Fruit fly (Drosophila melanogaster) whole organism, embryonic: Measurements from ENCODE around the gene Bace.

Experiments
- Abd-B ChIP-seq: fragments of 200-800 bp; sonication (Bioruptor generic); optimal IDR thresholded peaks from 2 replicates; lab custom pipeline; 2018; ENCODE audit warnings: missing biosample characterization, mild to moderate bottlenecking, missing genetic modification characterization, moderate library complexity
- CG11398 ChIP-seq: fragments of 200-800 bp; sonication (Bioruptor generic); optimal IDR thresholded peaks from 2 replicates; lab custom pipeline; 2016; ENCODE audit warnings: missing biosample characterization, missing genetic modification characterization
- CG12219 ChIP-seq: fragments of 200-800 bp; sonication (Bioruptor generic); optimal IDR thresholded peaks from 3 replicates; lab custom pipeline; 2018; ENCODE audit warnings: missing biosample characterization, mild to moderate bottlenecking, missing genetic modification characterization
- CG1233 ChIP-seq: fragments of 200-800 bp; sonication (Bioruptor generic); optimal IDR thresholded peaks from 4 replicates; lab custom pipeline; 2018; ENCODE audit warnings: missing biosample characterization, mild to moderate bottlenecking, missing genetic modification characterization
- CG14050 ChIP-seq: fragments of 200-800 bp; sonication (Bioruptor generic); IDR thresholded peaks from 3 replicates; pipeline ENCODE4 v1.3.6; 2022; ENCODE audit warnings: missing biosample characterization, missing genetic modification characterization
- CG15073 ChIP-seq: fragments of 200-800 bp; sonication (Bioruptor generic); optimal IDR thresholded peaks from 2 replicates; lab custom pipeline; 2016; ENCODE audit warnings: missing biosample characterization, missing genetic modification characterization
- CG17186 ChIP-seq: fragments of 200-800 bp; sonication (Bioruptor generic); optimal IDR thresholded peaks from 3 replicates; lab custom pipeline; 2017; ENCODE audit warnings: missing biosample characterization, missing genetic modification reagents, missing genetic modification characterization
- CG18262 ChIP-seq: fragments of 200-800 bp; optimal IDR thresholded peaks from 3 replicates; lab custom pipeline; 2019; ENCODE audit warnings: missing biosample characterization, mild to moderate bottlenecking, missing genetic modification characterization, moderate library complexity
- CG2120 ChIP-seq: fragments of 200-800 bp; sonication (Bioruptor generic); optimal IDR thresholded peaks from 3 replicates; lab custom pipeline; 2016; ENCODE audit warnings: missing biosample characterization, missing genetic modification characterization
- CG31441 ChIP-seq: fragments of 200-800 bp; sonication (Bioruptor generic); IDR thresholded peaks from 2 replicates; pipeline ENCODE4 v1.3.6; 2022; ENCODE audit warnings: missing biosample characterization, missing genetic modification characterization
- CG43689 ChIP-seq: fragments of 200-800 bp; sonication (Bioruptor generic); IDR thresholded peaks from 2 replicates; pipeline ENCODE4 v1.3.6; 2022; ENCODE audit warnings: missing biosample characterization, missing genetic modification characterization
- CG4707 ChIP-seq: fragments of 200-800 bp; sonication (Bioruptor generic); optimal IDR thresholded peaks from 2 replicates; lab custom pipeline; 2018; ENCODE audit warnings: missing biosample characterization, mild to moderate bottlenecking, missing genetic modification characterization, moderate library complexity
- CG6175 ChIP-seq: fragments of 200-800 bp; sonication (Bioruptor generic); IDR thresholded peaks from 3 replicates; pipeline ENCODE4 v1.3.6; 2022; ENCODE audit warnings: missing biosample characterization, missing genetic modification characterization
- Camta ChIP-seq: fragments of 200-800 bp; sonication (Bioruptor generic); optimal IDR thresholded peaks from 2 replicates; lab custom pipeline; 2016; ENCODE audit warnings: missing biosample characterization, missing genetic modification characterization
- Chrac-16 ChIP-seq: fragments of 200-800 bp; sonication (Bioruptor generic); optimal IDR thresholded peaks from 3 replicates; lab custom pipeline; 2016; ENCODE audit warnings: missing biosample characterization, missing genetic modification characterization
- D19B ChIP-seq: fragments of 200-800 bp; sonication (Bioruptor generic); optimal IDR thresholded peaks from 2 replicates; lab custom pipeline; 2017; ENCODE audit warnings: missing biosample characterization, mild to moderate bottlenecking, missing genetic modification characterization
- Gsc ChIP-seq: fragments of 200-800 bp; sonication (Bioruptor generic); IDR thresholded peaks from 2 replicates; pipeline ENCODE4 v1.3.6; 2022; ENCODE audit warnings: missing biosample characterization, missing genetic modification characterization
- Hmr ChIP-seq: fragments of 200-800 bp; sonication (Bioruptor generic); optimal IDR thresholded peaks from 3 replicates; lab custom pipeline; 2017; ENCODE audit warnings: mild to moderate bottlenecking, missing biosample characterization, missing genetic modification reagents, missing genetic modification characterization
- Hr3 ChIP-seq: fragments of 200-800 bp; sonication (Bioruptor generic); optimal IDR thresholded peaks from 3 replicates; lab custom pipeline; 2016; ENCODE audit warnings: missing biosample characterization, missing genetic modification characterization
- Lhr ChIP-seq: fragments of 200-800 bp; sonication (Bioruptor generic); optimal IDR thresholded peaks from 3 replicates; lab custom pipeline; 2017; ENCODE audit warnings: mild to moderate bottlenecking, missing biosample characterization, missing genetic modification reagents, missing genetic modification characterization
- Myb ChIP-seq: fragments of 200-800 bp; sonication (Bioruptor generic); optimal IDR thresholded peaks from 2 replicates; lab custom pipeline; 2016; ENCODE audit warnings: missing biosample characterization, missing genetic modification characterization
- NC2α ChIP-seq: fragments of 200-800 bp; sonication (Bioruptor generic); optimal IDR thresholded peaks from 2 replicates; lab custom pipeline; 2016; ENCODE audit warnings: missing biosample characterization, missing genetic modification characterization
- Nf-YB ChIP-seq: fragments of 200-800 bp; sonication (Bioruptor generic); optimal IDR thresholded peaks from 3 replicates; lab custom pipeline; 2019; ENCODE audit warnings: missing biosample characterization, mild to moderate bottlenecking, missing genetic modification characterization, moderate library complexity
- NfI ChIP-seq: fragments of 200-800 bp; sonication (Bioruptor generic); optimal IDR thresholded peaks from 3 replicates; lab custom pipeline; 2018; ENCODE audit warnings: missing biosample characterization, mild to moderate bottlenecking, missing genetic modification characterization, moderate library complexity
- Oaz ChIP-seq: fragments of 200-800 bp; sonication (Bioruptor generic); IDR thresholded peaks from 2 replicates; pipeline ENCODE4 v1.3.6; 2022; ENCODE audit warnings: missing biosample characterization, missing genetic modification characterization
- aop ChIP-seq: fragments of 200-800 bp; sonication (Bioruptor generic); IDR thresholded peaks from 2 replicates; pipeline ENCODE4 v1.3.6; 2022; ENCODE audit warnings: missing biosample characterization, missing genetic modification characterization
- ara ChIP-seq: fragments of 200-800 bp; sonication (Bioruptor generic); IDR thresholded peaks from 2 replicates; pipeline ENCODE4 v1.3.6; 2022; ENCODE audit warnings: missing biosample characterization, missing genetic modification characterization
- bbx ChIP-seq: fragments of 200-800 bp; sonication (Bioruptor generic); IDR thresholded peaks from 2 replicates; pipeline ENCODE4 v1.3.6; 2022; ENCODE audit warnings: missing biosample characterization, missing genetic modification characterization; ENCODE audit not compliant: partially characterized antibody
- bsh ChIP-seq, 2 experiments: fragments of 200-800 bp; sonication (Bioruptor generic); optimal IDR thresholded peaks; 2 replicates each; lab custom pipeline; 2017 to 2018; ENCODE audit warnings: mild to moderate bottlenecking in 2 of 2, missing biosample characterization in 2 of 2, missing genetic modification characterization in 2 of 2, moderate library complexity in 1 of 2
- cg ChIP-seq: fragments of 200-800 bp; sonication (Bioruptor generic); optimal IDR thresholded peaks from 3 replicates; lab custom pipeline; 2019; ENCODE audit warnings: missing biosample characterization, mild to moderate bottlenecking, missing genetic modification characterization, moderate library complexity
- dm ChIP-seq: fragments of 200-800 bp; sonication (Bioruptor generic); optimal IDR thresholded peaks from 3 replicates; lab custom pipeline; 2016; ENCODE audit warnings: missing biosample characterization, missing genetic modification characterization
- en ChIP-seq: fragments of 200-800 bp; sonication (Bioruptor generic); optimal IDR thresholded peaks from 2 replicates; lab custom pipeline; 2016; ENCODE audit warnings: missing biosample characterization, missing genetic modification characterization
- exex ChIP-seq: fragments of 200-800 bp; sonication (Bioruptor generic); optimal IDR thresholded peaks from 4 replicates; lab custom pipeline; 2018; ENCODE audit warnings: missing biosample characterization, mild to moderate bottlenecking, missing genetic modification characterization, moderate library complexity
- fru ChIP-seq: fragments of >200 bp; optimal IDR thresholded peaks from 2 replicates; lab custom pipeline; 2017
- h ChIP-seq: fragments of >200 bp; optimal IDR thresholded peaks from 2 replicates; lab custom pipeline; 2017
- hkb ChIP-seq, 2 experiments: fragments of 200-800 bp in 1 of 2; fragments of >200 bp in 1 of 2; sonication (Bioruptor generic) in 1 of 2; IDR thresholded peaks in 1 of 2; optimal IDR thresholded peaks in 1 of 2; 2 replicates each; pipeline versions ENCODE4 v1.3.6 to Lab custom; 2017 to 2022; ENCODE audit warnings: missing biosample characterization in 1 of 2, missing genetic modification characterization in 1 of 2
- lab ChIP-seq: fragments of 200-800 bp; sonication (Bioruptor generic); optimal IDR thresholded peaks from 3 replicates; lab custom pipeline; 2017; ENCODE audit warnings: missing biosample characterization, missing genetic modification characterization, mild to moderate bottlenecking, moderate library complexity, missing genetic modification reagents
- mld ChIP-seq: fragments of 200-800 bp; sonication (Bioruptor generic); IDR thresholded peaks from 3 replicates; pipeline ENCODE4 v1.3.6; 2022; ENCODE audit warnings: missing biosample characterization, missing genetic modification characterization; ENCODE audit not compliant: partially characterized antibody
- org-1 ChIP-seq: fragments of 200-800 bp; sonication (Bioruptor generic); optimal IDR thresholded peaks from 2 replicates; lab custom pipeline; 2017; ENCODE audit warnings: missing biosample characterization, missing genetic modification characterization
- pan ChIP-seq, 4 experiments: fragments of >200 bp in 3 of 4; fragments of 200-800 bp in 1 of 4; sonication (Bioruptor generic) in 1 of 4; optimal IDR thresholded peaks in 3 of 4; IDR thresholded peaks in 1 of 4; 2 replicates each; pipeline versions ENCODE4 v1.3.6 to Lab custom; 2017 to 2022; ENCODE audit warnings: missing biosample characterization in 2 of 4, missing genetic modification characterization in 2 of 4, mixed read lengths in 1 of 4
- pfk ChIP-seq: fragments of 200-800 bp; sonication (Bioruptor generic); optimal IDR thresholded peaks from 2 replicates; lab custom pipeline; 2018; ENCODE audit warnings: missing biosample characterization, mild to moderate bottlenecking, missing genetic modification characterization, moderate library complexity
- pho ChIP-seq: fragments of 200-800 bp; sonication (Bioruptor generic); optimal IDR thresholded peaks from 2 replicates; lab custom pipeline; 2016; ENCODE audit warnings: missing biosample characterization, missing genetic modification characterization
- run ChIP-seq: fragments of 200-800 bp; sonication (Bioruptor generic); optimal IDR thresholded peaks from 3 replicates; lab custom pipeline; 2018; ENCODE audit warnings: missing biosample characterization, mild to moderate bottlenecking, missing genetic modification characterization
- seq ChIP-seq: fragments of 200-800 bp; sonication (Bioruptor generic); IDR thresholded peaks from 2 replicates; pipeline ENCODE4 v1.3.6; 2022; ENCODE audit warnings: missing biosample characterization, missing genetic modification characterization
- sima ChIP-seq: fragments of 200-800 bp; sonication (Bioruptor generic); optimal IDR thresholded peaks from 2 replicates; lab custom pipeline; 2016; ENCODE audit warnings: missing biosample characterization, missing genetic modification characterization
- stc ChIP-seq: fragments of 200-800 bp; sonication (Bioruptor generic); IDR thresholded peaks from 2 replicates; pipeline ENCODE4 v1.3.6; 2022; ENCODE audit warnings: missing biosample characterization, missing genetic modification characterization
- tup ChIP-seq: fragments of 200-800 bp; sonication (Bioruptor generic); optimal IDR thresholded peaks from 2 replicates; lab custom pipeline; 2016; ENCODE audit warnings: missing biosample characterization, mild to moderate bottlenecking, missing genetic modification characterization, moderate library complexity
- wor ChIP-seq: fragments of 200-800 bp; sonication (Bioruptor generic); IDR thresholded peaks from 2 replicates; pipeline ENCODE4 v1.3.6; 2022; ENCODE audit warnings: missing biosample characterization, missing genetic modification characterization
- zen2 ChIP-seq: fragments of 200-800 bp; sonication (Bioruptor generic); IDR thresholded peaks from 3 replicates; pipeline ENCODE4 v1.3.6; 2022; ENCODE audit warnings: missing biosample characterization, missing genetic modification characterization; ENCODE audit not compliant: partially characterized antibody
- zfh1 ChIP-seq: fragments of 200-800 bp; sonication (Bioruptor generic); IDR thresholded peaks from 3 replicates; pipeline ENCODE4 v1.3.6; 2022; ENCODE audit warnings: missing biosample characterization, missing genetic modification characterization
- zfh2 ChIP-seq: fragments of 200-800 bp; sonication (Bioruptor generic); optimal IDR thresholded peaks from 2 replicates; lab custom pipeline; 2016; ENCODE audit warnings: missing biosample characterization, missing genetic modification characterization

Bace gene

DNA sequence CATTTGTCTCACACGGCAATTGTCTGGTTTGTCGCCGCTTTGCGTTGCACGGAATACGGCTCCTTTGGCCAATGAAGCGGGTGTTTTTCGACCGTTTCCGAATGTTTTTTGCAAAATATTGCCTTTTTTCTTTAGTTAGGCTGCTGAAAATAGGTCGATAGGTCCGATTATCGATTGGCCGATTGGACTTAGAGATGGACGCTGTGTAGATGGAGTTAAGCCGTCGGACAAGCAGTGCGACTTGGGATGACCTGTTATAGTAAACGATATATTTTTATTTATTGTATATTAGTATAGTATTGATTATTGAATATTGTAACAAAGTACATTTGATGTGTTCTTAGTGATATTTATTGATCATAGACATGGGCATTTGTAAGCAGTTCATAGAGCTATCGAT is 32.2 kb upstream of the Bace start, which contains the start of the genes lmgA and lmgB (continued):
- peak; percentile 82 for TF ChIP-seq bbx (GFP tag; lab: Robert Waterston, UW)
- TF ChIP-seq Hmr, result peak; percentile 32
- TF ChIP-seq Myb (GFP tag; lab: Kevin White, UChicago), result peak; percentile 11
- TF ChIP-seq seq (GFP tag; lab: Robert Waterston, UW), result no peak
- TF ChIP-seq NC2α, result no peak
- peak; percentile 41 for TF ChIP-seq Chrac-16 (GFP tag; lab: Kevin White, UChicago)
- TF ChIP-seq CG12219 (GFP tag; lab: Kevin White, UChicago), result no peak
- TF ChIP-seq stc (GFP tag; lab: Robert Waterston, UW), result no peak
- no peak for TF ChIP-seq lab (GFP tag; lab: Kevin White, UChicago)
- TF ChIP-seq pan (optimal IDR thresholded peaks at IDR 0.05; lab: Kevin White, UChicago), result no peak
- TF ChIP-seq pan (GFP tag; optimal IDR thresholded peaks at IDR 0.05 in 1 of 2, IDR thresholded peaks at IDR 0.05 in 1 of 2), result peak in 1 of 2 experiments; percentile 47
- TF ChIP-seq bsh (GFP tag; optimal IDR thresholded peaks at IDR 0.05; lab: Kevin White, UChicago), result peak in 1 of 2 experiments; percentile 29
- TF ChIP-seq CG1233 (GFP tag; lab: Kevin White, UChicago), result no peak
- TF ChIP-seq Camta (GFP tag; lab: Kevin White, UChicago), result no peak
- peak; percentile 62 for TF ChIP-seq CG2120 (GFP tag; lab: Kevin White, UChicago)
- TF ChIP-seq h (lab: Kevin White, UChicago), result no peak
- peak; percentile 45; the same call in 1 of the 2 replicates for TF ChIP-seq CG31441 (GFP tag; lab: Robert Waterston, UW)
- TF ChIP-seq pho (GFP tag; lab: Kevin White, UChicago), result no peak
- TF ChIP-seq mld (GFP tag; lab: Robert Waterston, UW), result peak; percentile 85
- no peak for TF ChIP-seq CG14050 (GFP tag; lab: Robert Waterston, UW)
- TF ChIP-seq wor (GFP tag; lab: Robert Waterston, UW), result no peak
- no peak for TF ChIP-seq fru
- no peak for TF ChIP-seq CG15073 (GFP tag; lab: Kevin White, UChicago)
- peak; percentile 95 for TF ChIP-seq Hr3 (GFP tag; lab: Kevin White, UChicago)
- TF ChIP-seq dm (GFP tag; lab: Kevin White, UChicago), result no peak
- TF ChIP-seq Oaz (GFP tag; lab: Robert Waterston, UW), result no peak
- TF ChIP-seq zfh2 (GFP tag; lab: Kevin White, UChicago), result peak; percentile 27
- peak; percentile 15 for TF ChIP-seq NfI (GFP tag; lab: Kevin White, UChicago)
- no peak for TF ChIP-seq CG4707 (GFP tag; lab: Kevin White, UChicago)
- TF ChIP-seq tup (GFP tag; lab: Kevin White, UChicago), result peak; percentile 40
- no peak for TF ChIP-seq hkb (optimal IDR thresholded peaks at IDR 0.05; lab: Kevin White, UChicago)
- peak; percentile 30; the same call in 1 of the 2 replicates for TF ChIP-seq hkb (GFP tag; IDR thresholded peaks at IDR 0.05; lab: Robert Waterston, UW)
- TF ChIP-seq org-1 (GFP tag; lab: Kevin White, UChicago), result no peak
- TF ChIP-seq sima (GFP tag; lab: Kevin White, UChicago), result no peak
- TF ChIP-seq cg, result no peak
- TF ChIP-seq Lhr, result peak; percentile 44
- no peak for TF ChIP-seq Nf-YB (GFP tag; lab: Kevin White, UChicago)
- TF ChIP-seq run (tag; lab: Kevin White, UChicago), result no peak
- TF ChIP-seq aop (GFP tag; lab: Robert Waterston, UW), result no peak
- TF ChIP-seq D19B, result no peak
- no peak for TF ChIP-seq CG17186 (GFP tag; lab: Kevin White, UChicago)
- TF ChIP-seq zen2 (GFP tag; lab: Robert Waterston, UW), result peak; percentile 76
- TF ChIP-seq Gsc, result no peak
- TF ChIP-seq zfh1 (GFP tag; lab: Robert Waterston, UW), result no peak
- no peak for TF ChIP-seq pfk (GFP tag; lab: Kevin White, UChicago)
- no peak for TF ChIP-seq CG11398 (GFP tag; lab: Kevin White, UChicago)
- no peak for TF ChIP-seq en (GFP tag; lab: Kevin White, UChicago)
- TF ChIP-seq exex, result no peak
- peak; percentile 28 for TF ChIP-seq CG18262 (tag; lab: Kevin White, UChicago)
- TF ChIP-seq CG43689 (GFP tag; lab: Robert Waterston, UW), result no peak
- no peak for TF ChIP-seq CG6175 (GFP tag; lab: Robert Waterston, UW)
- no peak for TF ChIP-seq ara (GFP tag; lab: Robert Waterston, UW)
- no peak for TF ChIP-seq Abd-B (GFP tag; lab: Kevin White, UChicago)
